Worm (Caenorhabditis elegans) whole organism, L1 larva: ENCODE results near the gene him-18.

Source experiments
- C04F5.9 ChIP-seq: sonication (generic microtip); optimal IDR thresholded peaks from 2 replicates; lab custom pipeline; 2016; ENCODE audit warnings: missing genetic modification characterization, missing compliant biosample characterization
- C16A3.4 ChIP-seq: fragments of 150-350 bp; optimal IDR thresholded peaks from 2 replicates; lab custom pipeline; 2014; ENCODE audit warnings: missing biosample characterization, missing genetic modification characterization
- C34B4.2 ChIP-seq: sonication (generic microtip); optimal IDR thresholded peaks from 2 replicates; lab custom pipeline; 2017; ENCODE audit warnings: mild to moderate bottlenecking, missing genetic modification characterization, missing compliant biosample characterization
- Y116A8C.19 ChIP-seq: sonication (generic microtip); optimal IDR thresholded peaks from 2 replicates; lab custom pipeline; 2016; ENCODE audit warnings: missing compliant biosample characterization, missing genetic modification characterization, borderline replicate concordance
- aha-1 ChIP-seq: fragments of 150-350 bp; optimal IDR thresholded peaks from 2 replicates; lab custom pipeline; 2014; ENCODE audit warnings: missing biosample characterization, missing genetic modification characterization
- alr-1 ChIP-seq: fragments of 200-800 bp; sonication (Bioruptor generic); optimal IDR thresholded peaks from 2 replicates; lab custom pipeline; 2018; ENCODE audit warnings: borderline replicate concordance, mild to moderate bottlenecking, missing genetic modification characterization, missing compliant biosample characterization
- ama-1 ChIP-seq: fragments of 150-350 bp; optimal IDR thresholded peaks from 2 replicates; lab custom pipeline; 2014
- blmp-1 ChIP-seq: fragments of 150-350 bp; optimal IDR thresholded peaks from 2 replicates; lab custom pipeline; 2014; ENCODE audit warnings: missing biosample characterization, missing genetic modification characterization
- ceh-8 ChIP-seq: fragments of 200-800 bp; sonication (Bioruptor generic); optimal IDR thresholded peaks from 2 replicates; lab custom pipeline; 2018; ENCODE audit warnings: mild to moderate bottlenecking, missing genetic modification characterization, moderate library complexity, missing compliant biosample characterization
- ceh-88 ChIP-seq: fragments of 200-800 bp; sonication (Bioruptor generic); IDR thresholded peaks from 2 replicates; pipeline ENCODE4 v1.3.6; 2022; ENCODE audit warnings: missing genetic modification characterization, missing compliant biosample characterization
- ces-1 ChIP-seq: fragments of 150-350 bp; optimal IDR thresholded peaks from 2 replicates; lab custom pipeline; 2014; ENCODE audit warnings: missing biosample characterization, missing genetic modification reagents, missing genetic modification characterization
- dpl-1 ChIP-seq, 3 experiments: fragments of 150-350 bp in 2 of 3; sonication (generic microtip) in 1 of 3; optimal IDR thresholded peaks; 2 replicates each; lab custom pipeline; 2014 to 2017; ENCODE audit warnings: missing biosample characterization in 3 of 3, missing genetic modification characterization in 3 of 3, missing genetic modification reagents in 3 of 3
- dsc-1 ChIP-seq: sonication (generic microtip); optimal IDR thresholded peaks from 2 replicates; lab custom pipeline; 2016; ENCODE audit warnings: mild to moderate bottlenecking, missing genetic modification characterization, missing compliant biosample characterization
- egl-13 ChIP-seq: sonication (generic microtip); optimal IDR thresholded peaks from 2 replicates; lab custom pipeline; 2016; ENCODE audit warnings: missing genotype, missing genetic modification reagents, missing genetic modification characterization, missing compliant biosample characterization
- elt-2 ChIP-seq: sonication (generic microtip); optimal IDR thresholded peaks from 2 replicates; lab custom pipeline; 2016; ENCODE audit warnings: missing genetic modification characterization, mild to moderate bottlenecking, inconsistent platforms, missing compliant biosample characterization, missing genetic modification reagents
- elt-3 ChIP-seq, 6 experiments: fragments of 150-350 bp in 1 of 6; sonication (generic microtip); optimal IDR thresholded peaks; 2 replicates each; lab custom pipeline; 2017 to 2018; ENCODE audit warnings: missing biosample characterization in 6 of 6, missing genetic modification characterization in 6 of 6, inconsistent platforms in 1 of 6
- fos-1 ChIP-seq: fragments of 150-350 bp; optimal IDR thresholded peaks from 2 replicates; lab custom pipeline; 2014; ENCODE audit warnings: missing biosample characterization, missing genetic modification characterization
- hlh-17 ChIP-seq: fragments of 200-800 bp; sonication (Bioruptor generic); optimal IDR thresholded peaks from 2 replicates; lab custom pipeline; 2018; ENCODE audit warnings: missing genetic modification characterization, mild to moderate bottlenecking, missing compliant biosample characterization, moderate library complexity, borderline replicate concordance
- irx-1 ChIP-seq: sonication (generic microtip); optimal IDR thresholded peaks from 2 replicates; lab custom pipeline; 2016; ENCODE audit warnings: missing genetic modification characterization, missing compliant biosample characterization
- jun-1 ChIP-seq: fragments of 150-350 bp; optimal IDR thresholded peaks from 2 replicates; lab custom pipeline; 2014; ENCODE audit warnings: missing biosample characterization, missing genetic modification reagents, missing genetic modification characterization
- lin-39 ChIP-seq: fragments of 150-350 bp; optimal IDR thresholded peaks from 2 replicates; lab custom pipeline; 2014; ENCODE audit warnings: missing biosample characterization, missing genetic modification reagents, missing genetic modification characterization
- mab-9 ChIP-seq: fragments of 200-800 bp; sonication (Bioruptor generic); IDR thresholded peaks from 2 replicates; pipeline ENCODE4 v1.3.6; 2022; ENCODE audit warnings: missing genetic modification reagents, missing genetic modification characterization, missing compliant biosample characterization
- mep-1 ChIP-seq: fragments of 150-350 bp; optimal IDR thresholded peaks from 2 replicates; lab custom pipeline; 2014; ENCODE audit warnings: missing biosample characterization, missing genetic modification characterization
- nhr-11 ChIP-seq: fragments of 150-350 bp; optimal IDR thresholded peaks from 2 replicates; lab custom pipeline; 2014; ENCODE audit warnings: missing biosample characterization, missing genetic modification characterization
- nhr-12 ChIP-seq: sonication (generic microtip); optimal IDR thresholded peaks from 2 replicates; lab custom pipeline; 2017; ENCODE audit warnings: missing biosample characterization, missing genetic modification characterization
- nhr-20 ChIP-seq: sonication (generic microtip); optimal IDR thresholded peaks from 2 replicates; lab custom pipeline; 2016; ENCODE audit warnings: mild to moderate bottlenecking, missing genetic modification characterization, missing compliant biosample characterization
- nhr-28 ChIP-seq: fragments of 150-350 bp; optimal IDR thresholded peaks from 2 replicates; lab custom pipeline; 2014; ENCODE audit warnings: missing biosample characterization, missing genetic modification characterization
- nhr-71 ChIP-seq: sonication (generic microtip); optimal IDR thresholded peaks from 2 replicates; lab custom pipeline; 2016; ENCODE audit warnings: mild to moderate bottlenecking, missing genetic modification characterization, moderate library complexity, missing compliant biosample characterization
- nhr-77 ChIP-seq: fragments of 150-350 bp; optimal IDR thresholded peaks from 2 replicates; lab custom pipeline; 2014; ENCODE audit warnings: missing biosample characterization, missing genetic modification characterization
- nhr-84 ChIP-seq: sonication (generic microtip); optimal IDR thresholded peaks from 2 replicates; lab custom pipeline; 2017; ENCODE audit warnings: missing biosample characterization, missing genetic modification characterization
- pag-3 ChIP-seq: sonication (generic microtip); optimal IDR thresholded peaks from 2 replicates; lab custom pipeline; 2017; ENCODE audit warnings: missing genetic modification characterization, mild to moderate bottlenecking, missing compliant biosample characterization, antibody characterized with exemption, borderline replicate concordance; ENCODE audit not compliant: insufficient read depth
- rnt-1 ChIP-seq: sonication (generic microtip); optimal IDR thresholded peaks from 2 replicates; lab custom pipeline; 2016; ENCODE audit warnings: mild to moderate bottlenecking, missing genetic modification characterization, moderate library complexity, missing compliant biosample characterization
- skn-1 ChIP-seq: fragments of 150-350 bp; optimal IDR thresholded peaks from 2 replicates; lab custom pipeline; 2014; ENCODE audit warnings: missing biosample characterization, missing genetic modification characterization
- snpc-4 ChIP-seq: fragments of 150-350 bp; optimal IDR thresholded peaks from 2 replicates; lab custom pipeline; 2014; ENCODE audit warnings: missing biosample characterization, missing genetic modification characterization
- sox-4 ChIP-seq: sonication (generic microtip); optimal IDR thresholded peaks from 2 replicates; lab custom pipeline; 2016; ENCODE audit warnings: missing genetic modification characterization, missing compliant biosample characterization
- tbx-2 ChIP-seq: sonication (generic microtip); optimal IDR thresholded peaks from 2 replicates; lab custom pipeline; 2016; ENCODE audit warnings: missing genetic modification characterization, missing compliant biosample characterization
- unc-30 ChIP-seq: sonication (generic microtip); optimal IDR thresholded peaks from 2 replicates; lab custom pipeline; 2017; ENCODE audit warnings: missing biosample characterization, missing genetic modification characterization
- unc-62 ChIP-seq: fragments of 150-350 bp; optimal IDR thresholded peaks from 2 replicates; lab custom pipeline; 2014; ENCODE audit warnings: missing biosample characterization, missing genetic modification reagents, missing genetic modification characterization
- unc-98 ChIP-seq: fragments of 200-800 bp; sonication (Bioruptor generic); IDR thresholded peaks from 2 replicates; pipeline ENCODE4 v1.3.6; 2022; ENCODE audit warnings: missing genetic modification characterization, missing compliant biosample characterization
- vab-15 ChIP-seq: sonication (generic microtip); optimal IDR thresholded peaks from 2 replicates; lab custom pipeline; 2017; ENCODE audit warnings: missing genotype, mild to moderate bottlenecking, missing genetic modification characterization, missing compliant biosample characterization
- ztf-11 ChIP-seq, 2 experiments: sonication (generic microtip); optimal IDR thresholded peaks; 2 replicates each; lab custom pipeline; 2016 to 2017; ENCODE audit warnings: missing genetic modification characterization in 2 of 2, missing biosample characterization in 1 of 2, missing compliant biosample characterization in 1 of 2
- ztf-4 ChIP-seq: fragments of 150-350 bp; optimal IDR thresholded peaks from 2 replicates; lab custom pipeline; 2014; ENCODE audit warnings: missing biosample characterization, missing genetic modification characterization

him-18 gene

DNA sequence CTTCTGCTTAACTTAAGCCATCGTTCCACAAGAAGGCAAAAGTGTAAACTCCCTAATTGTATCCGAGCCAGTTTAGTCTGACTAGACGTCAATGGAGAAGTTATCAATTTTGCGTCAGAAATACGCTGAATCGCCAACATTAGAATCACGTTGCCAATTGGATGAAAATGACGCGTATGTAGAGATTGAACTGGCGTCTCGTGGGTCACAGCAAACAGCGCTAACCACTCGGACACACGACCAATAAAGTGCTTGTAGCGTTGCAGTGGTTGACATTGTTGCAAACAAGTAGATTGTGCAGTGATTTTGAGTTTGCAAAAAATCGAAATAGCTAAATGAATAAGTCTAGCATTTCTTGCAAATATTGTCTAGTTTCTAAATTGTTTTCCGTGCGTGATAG is 25.4 kb downstream of the him-18 start (continued):
- peak; percentile 78 for TF ChIP-seq nhr-20 (tag; lab: Kevin White, UChicago)
- TF ChIP-seq skn-1 (tag; lab: Kevin White, UChicago): peak; percentile 47
- no peak for TF ChIP-seq Y116A8C.19 (tag; lab: Kevin White, UChicago)
- peak; percentile 56 for TF ChIP-seq irx-1 (tag; lab: Kevin White, UChicago)
- TF ChIP-seq alr-1 (tag; lab: Kevin White, UChicago): no peak
- no peak for TF ChIP-seq mab-9 (GFP tag; lab: Robert Waterston, UW)
- TF ChIP-seq rnt-1 (tag; lab: Kevin White, UChicago): peak; percentile 83
- peak; percentile 82 for TF ChIP-seq C16A3.4
- peak; percentile 50 for TF ChIP-seq ztf-4
- TF ChIP-seq pag-3 (tag; lab: Kevin White, UChicago): no peak
- TF ChIP-seq ztf-11 (tag; optimal IDR thresholded peaks at IDR 0.05; lab: Kevin White, UChicago): peak in 1 of 2 experiments; percentile 15
- TF ChIP-seq unc-30: no peak
- TF ChIP-seq vab-15: no peak
- peak; percentile 46 for TF ChIP-seq C04F5.9
- TF ChIP-seq nhr-12 (tag; lab: Kevin White, UChicago): no peak
- no peak for TF ChIP-seq egl-13 (tag; lab: Kevin White, UChicago)
- TF ChIP-seq nhr-28 (tag; lab: Kevin White, UChicago): no peak
- peak; percentile 71 for TF ChIP-seq elt-2 (tag; lab: Kevin White, UChicago)
- TF ChIP-seq mep-1 (tag; lab: Kevin White, UChicago): peak; percentile 87
- peak; percentile 40 to 62 (median 58) for TF ChIP-seq dpl-1 (GFP tag; optimal IDR thresholded peaks at IDR 0.05; lab: Kevin White, UChicago)
- peak; percentile 82 for TF ChIP-seq nhr-71 (tag; lab: Kevin White, UChicago)
- peak; percentile 73 for TF ChIP-seq dsc-1 (tag; lab: Kevin White, UChicago)
- TF ChIP-seq unc-62 (GFP tag; lab: Kevin White, UChicago): no peak
- peak; percentile 66 for TF ChIP-seq nhr-77 (tag; lab: Kevin White, UChicago)
- peak; percentile 66 for TF ChIP-seq ama-1 (lab: Kevin White, UChicago)
- TF ChIP-seq elt-3 (tag; optimal IDR thresholded peaks at IDR 0.05; lab: Kevin White, UChicago): peak in 3 of 6 experiments; percentile 9 to 71 (median 21)
- TF ChIP-seq ceh-88 (GFP tag; lab: Robert Waterston, UW): no peak
- TF ChIP-seq nhr-11 (tag; lab: Kevin White, UChicago): no peak
- no peak for TF ChIP-seq ces-1 (GFP tag; lab: Kevin White, UChicago)
- peak; percentile 53 for TF ChIP-seq tbx-2 (tag; lab: Kevin White, UChicago)
- no peak for TF ChIP-seq hlh-17 (GFP tag; lab: Kevin White, UChicago)
- no peak for TF ChIP-seq aha-1 (tag; lab: Kevin White, UChicago)
- TF ChIP-seq lin-39 (tag; lab: Kevin White, UChicago): no peak
- peak; percentile 37 for TF ChIP-seq jun-1 (tag; lab: Kevin White, UChicago)
- TF ChIP-seq sox-4 (tag; lab: Kevin White, UChicago): no peak
- TF ChIP-seq unc-98 (GFP tag; lab: Robert Waterston, UW): no peak
- no peak for TF ChIP-seq nhr-84 (tag; lab: Kevin White, UChicago)
- TF ChIP-seq blmp-1 (tag; lab: Kevin White, UChicago): peak; percentile 14
- TF ChIP-seq fos-1 (tag; lab: Kevin White, UChicago): peak; percentile 34
- no peak for TF ChIP-seq snpc-4
- no peak for TF ChIP-seq ceh-8

DNA sequence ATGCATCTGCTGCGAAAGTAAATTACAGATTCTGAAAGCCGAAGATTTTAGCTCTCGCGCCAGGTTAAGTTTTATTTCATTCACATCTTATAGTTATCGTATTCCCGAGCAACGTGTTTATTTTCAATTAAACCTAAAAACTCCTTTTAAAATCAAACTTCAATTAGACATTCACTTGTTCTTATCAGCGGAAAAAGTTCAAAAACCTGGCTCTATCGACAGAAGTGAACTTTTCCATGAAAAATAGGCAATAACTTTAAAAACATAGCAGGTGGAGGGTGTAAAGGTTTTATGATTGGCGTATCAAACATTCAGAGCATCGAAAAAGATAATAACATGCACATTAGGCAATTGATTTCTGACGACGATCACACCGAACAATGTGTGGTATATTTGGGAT is 26.0 kb downstream of the him-18 start, which contains the start of gene ppat-1:
TSS of gene ppat-1 (plus strand) at position 316 of the 400 bp plus-strand sequence.
- TF ChIP-seq ceh-8 (peak; percentile 2), C34B4.2 (no peak)
